Fruit fly (Drosophila melanogaster): Measurements from ENCODE around the gene vilya.

Gene vilya

DNA sequence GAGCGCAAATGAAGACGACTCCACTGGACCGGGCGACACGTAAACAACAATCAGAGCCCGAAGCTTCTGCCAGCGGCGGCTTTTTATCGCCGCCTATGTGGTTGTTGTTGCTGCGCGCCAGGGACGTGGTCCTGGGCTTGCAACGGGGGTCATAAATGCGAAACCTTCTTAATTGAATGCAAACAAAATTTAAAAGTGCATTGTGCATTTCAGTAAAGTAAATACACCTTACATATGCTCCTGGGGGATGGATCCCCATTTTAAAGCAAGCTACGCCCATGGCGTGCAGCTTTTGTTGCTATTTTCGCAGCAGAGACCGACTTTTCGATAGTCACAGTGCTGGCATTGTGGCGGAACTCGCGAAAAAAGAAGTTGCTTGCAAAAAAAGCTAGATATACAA lies 22.8 kb upstream of the vilya start, which contains the start of gene Ugalt:
TSS of gene Ugalt (minus strand) at position 160 of the 400 bp plus-strand sequence.
- TF ChIP-seq insv (optimal IDR thresholded peaks at IDR 0.05) (no peak), ttk (optimal IDR thresholded peaks at IDR 0.05) (no peak), psq (optimal IDR thresholded peaks at IDR 0.05) (no peak), Myc (optimal IDR thresholded peaks at IDR 0.05) (no peak)

DNA sequence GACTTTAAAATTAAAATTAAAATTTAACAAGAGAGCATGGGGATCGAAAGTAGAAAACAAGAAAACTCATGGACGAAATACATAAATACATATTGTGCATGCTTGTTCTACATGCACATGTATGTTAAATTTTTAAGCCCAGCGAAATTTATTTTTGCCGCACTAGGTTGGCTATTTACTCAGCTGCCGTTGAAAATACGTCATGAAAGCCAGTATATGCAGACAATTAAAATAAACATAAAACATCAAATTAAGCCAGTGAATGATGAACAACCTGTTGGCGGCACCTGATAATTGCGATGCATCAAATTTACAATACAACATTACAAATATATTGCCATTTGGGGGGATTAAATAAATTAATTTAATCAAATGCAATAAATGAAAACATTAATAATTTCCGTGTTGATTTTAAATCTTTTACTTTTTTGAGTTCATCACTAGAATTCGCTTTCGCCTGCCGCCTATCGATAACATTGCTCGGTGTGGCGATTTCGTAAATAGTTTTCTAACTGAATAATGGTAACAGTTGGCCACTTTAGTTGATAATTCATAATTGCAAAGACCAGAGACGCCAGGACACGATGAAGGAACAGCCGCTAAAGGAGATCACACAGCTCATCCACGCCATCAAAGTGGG lies 22.2 kb upstream of the vilya start, which contains the start of gene eIF2Bbeta:
TSS of gene eIF2Bbeta (plus strand) at position 438 of the 640 bp plus-strand sequence.
- no peak for TF ChIP-seq ttk (optimal IDR thresholded peaks at IDR 0.05)
- no peak for TF ChIP-seq insv (optimal IDR thresholded peaks at IDR 0.05)
- TF ChIP-seq Myc (optimal IDR thresholded peaks at IDR 0.05), result no peak
- no peak for TF ChIP-seq Sin3A (optimal IDR thresholded peaks at IDR 0.05)
- TF ChIP-seq h (optimal IDR thresholded peaks at IDR 0.05), result no peak
- TF ChIP-seq psq (optimal IDR thresholded peaks at IDR 0.05), result no peak

DNA sequence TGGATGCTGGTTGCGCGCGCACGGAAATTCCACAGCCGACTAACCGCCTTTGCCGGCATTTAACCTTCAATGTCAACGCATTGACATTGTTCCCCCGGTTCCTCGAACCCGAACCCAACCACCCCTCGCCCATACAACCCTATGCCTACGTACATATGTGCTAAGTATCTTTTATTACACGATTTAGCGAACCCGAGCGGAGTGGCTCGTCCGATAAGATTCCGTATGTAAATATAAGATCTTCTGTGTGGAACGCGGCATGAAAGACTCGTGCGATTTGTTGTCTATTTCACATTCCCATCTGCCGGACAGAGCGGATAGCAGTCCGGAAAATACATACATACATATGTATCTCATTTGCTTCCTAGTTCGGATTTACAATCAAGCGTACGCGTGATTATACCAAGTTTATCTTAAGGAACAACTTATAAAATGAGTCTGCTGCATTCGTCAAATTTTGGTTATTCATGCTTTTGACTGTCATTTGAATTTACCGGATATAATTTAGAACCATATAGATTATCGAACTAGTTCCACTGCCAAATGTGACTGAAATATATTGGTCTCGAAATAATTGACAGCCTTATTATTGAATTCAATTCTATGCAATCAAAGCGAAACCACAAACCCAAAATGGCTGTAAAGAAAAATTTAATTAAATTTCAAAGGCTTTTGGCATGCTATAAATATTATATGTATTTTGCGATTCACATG lies 18.9 kb upstream of the vilya start, which contains the start of gene CG2680:
TSS of gene CG2680 (minus strand) at position 51 of the 714 bp plus-strand sequence.
- TF ChIP-seq ttk (optimal IDR thresholded peaks at IDR 0.05) (no peak), psq (optimal IDR thresholded peaks at IDR 0.05) (no peak), Myc (optimal IDR thresholded peaks at IDR 0.05) (no peak), h (optimal IDR thresholded peaks at IDR 0.05) (no peak), insv (optimal IDR thresholded peaks at IDR 0.05) (no peak), Sin3A (optimal IDR thresholded peaks at IDR 0.05) (no peak)

DNA sequence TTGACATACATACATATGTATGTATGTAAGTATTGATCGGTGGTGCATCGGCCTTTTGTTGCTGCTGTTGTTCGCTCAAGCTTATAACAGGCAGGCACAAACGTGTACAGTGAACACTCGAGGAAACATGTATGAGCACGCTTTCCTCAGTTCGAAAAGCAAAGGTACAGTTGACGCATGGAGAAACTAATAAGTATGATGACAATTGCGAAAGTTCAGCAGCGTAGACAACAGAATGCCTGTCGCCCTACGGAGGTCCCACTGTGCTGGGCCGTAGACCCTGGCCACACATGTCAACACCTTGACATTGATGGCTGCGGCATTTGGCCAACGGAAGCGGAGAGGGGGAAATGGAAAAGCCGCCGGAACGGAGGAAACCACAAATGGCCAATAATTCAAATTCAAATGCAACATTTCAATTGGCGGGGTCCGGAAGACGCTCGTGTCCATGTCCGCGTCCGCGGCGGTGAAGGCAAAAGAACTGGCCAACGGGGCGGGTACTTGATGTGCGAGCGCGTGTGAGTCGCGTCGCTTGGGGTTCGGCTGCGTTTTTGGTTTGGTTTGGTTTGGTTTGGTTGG lies 18.2 kb upstream of the vilya start, which contains the start of gene CG2681:
TSS of gene CG2681 (plus strand) at position 529 of the 579 bp plus-strand sequence.
- TF ChIP-seq ttk (optimal IDR thresholded peaks at IDR 0.05) (no peak), h (optimal IDR thresholded peaks at IDR 0.05) (no peak), psq (optimal IDR thresholded peaks at IDR 0.05) (no peak), Myc (optimal IDR thresholded peaks at IDR 0.05) (no peak), insv (optimal IDR thresholded peaks at IDR 0.05) (no peak), Sin3A (optimal IDR thresholded peaks at IDR 0.05) (no peak)

DNA sequence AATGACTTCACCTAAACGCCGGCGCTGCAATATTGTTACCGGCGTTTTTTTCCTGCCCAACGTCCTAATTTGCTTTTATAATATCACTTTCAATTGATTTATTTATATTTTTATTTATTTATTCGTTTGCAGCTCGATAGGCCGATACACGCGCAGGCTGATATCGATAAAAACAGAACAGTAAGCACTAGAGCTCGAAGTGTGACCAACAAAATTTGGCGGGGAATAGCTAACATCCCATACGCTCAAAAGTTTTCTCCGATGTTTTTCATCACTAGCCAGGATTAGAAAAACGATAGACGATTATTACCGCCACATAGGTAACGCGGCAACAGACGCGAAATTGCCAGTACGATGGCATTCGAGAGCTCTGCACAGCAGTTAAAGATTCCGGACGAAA lies 12.7 kb upstream of the vilya start, which contains the start of the genes CG2685 and CG2694:
TSS of gene CG2685 (minus strand) at position 185 of the 400 bp plus-strand sequence.
TSS of gene CG2694 (plus strand) at position 304 of the 400 bp plus-strand sequence.
- no peak for TF ChIP-seq Sin3A (optimal IDR thresholded peaks at IDR 0.05)
- TF ChIP-seq Myc (optimal IDR thresholded peaks at IDR 0.05), result no peak
- no peak for TF ChIP-seq ttk (optimal IDR thresholded peaks at IDR 0.05)

DNA sequence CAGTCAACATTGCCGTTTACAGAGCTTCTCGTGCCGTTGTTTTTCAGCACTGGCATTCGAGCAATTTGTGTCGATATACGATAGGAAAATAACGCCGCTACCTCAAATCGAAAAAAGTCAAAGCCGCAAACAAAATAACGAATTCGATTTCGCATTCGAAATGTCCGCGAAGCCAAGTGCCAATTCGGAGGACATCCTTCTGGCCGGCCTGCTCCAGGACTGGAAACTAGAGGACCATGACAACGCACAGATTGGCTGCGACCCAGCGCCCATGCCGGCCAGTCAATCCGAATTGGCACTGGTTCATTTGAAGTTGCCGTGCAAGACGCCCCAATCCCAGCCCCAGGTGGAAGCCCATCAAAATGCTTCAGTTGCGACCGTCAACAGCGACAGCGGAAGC lies 11.7 kb upstream of the vilya start:
- TF ChIP-seq Myc (optimal IDR thresholded peaks at IDR 0.05) (no peak), h (optimal IDR thresholded peaks at IDR 0.05) (no peak), psq (optimal IDR thresholded peaks at IDR 0.05) (no peak), Sin3A (optimal IDR thresholded peaks at IDR 0.05) (no peak), ttk (optimal IDR thresholded peaks at IDR 0.05) (no peak), insv (optimal IDR thresholded peaks at IDR 0.05) (no peak)

DNA sequence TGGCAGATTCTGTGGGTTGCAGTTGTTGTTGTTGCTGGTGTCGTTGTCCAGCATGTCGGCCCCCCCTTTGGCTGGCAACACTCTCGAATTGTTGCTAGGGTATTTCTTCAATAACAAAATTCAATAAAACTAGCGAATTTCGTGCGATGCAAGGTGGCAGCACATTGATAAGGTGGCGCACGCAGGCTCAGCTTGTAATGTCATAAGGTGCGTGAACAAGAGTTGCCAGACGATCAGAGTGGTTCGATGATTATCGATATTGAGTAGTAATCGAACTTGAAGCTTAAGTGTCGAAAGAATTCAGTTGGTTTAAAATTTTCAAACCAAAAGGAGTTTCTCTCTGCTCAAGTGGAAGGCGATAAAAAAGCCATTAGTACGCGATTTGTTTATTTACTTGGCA lies 6.4 kb upstream of the vilya start, which contains the start of gene CG2701:
TSS of gene CG2701 (minus strand) at position 206 of the 400 bp plus-strand sequence.
- TF ChIP-seq psq (optimal IDR thresholded peaks at IDR 0.05) (no peak), h (optimal IDR thresholded peaks at IDR 0.05) (no peak), insv (optimal IDR thresholded peaks at IDR 0.05) (no peak), ttk (optimal IDR thresholded peaks at IDR 0.05) (no peak), Sin3A (optimal IDR thresholded peaks at IDR 0.05) (no peak), Myc (optimal IDR thresholded peaks at IDR 0.05) (no peak)

DNA sequence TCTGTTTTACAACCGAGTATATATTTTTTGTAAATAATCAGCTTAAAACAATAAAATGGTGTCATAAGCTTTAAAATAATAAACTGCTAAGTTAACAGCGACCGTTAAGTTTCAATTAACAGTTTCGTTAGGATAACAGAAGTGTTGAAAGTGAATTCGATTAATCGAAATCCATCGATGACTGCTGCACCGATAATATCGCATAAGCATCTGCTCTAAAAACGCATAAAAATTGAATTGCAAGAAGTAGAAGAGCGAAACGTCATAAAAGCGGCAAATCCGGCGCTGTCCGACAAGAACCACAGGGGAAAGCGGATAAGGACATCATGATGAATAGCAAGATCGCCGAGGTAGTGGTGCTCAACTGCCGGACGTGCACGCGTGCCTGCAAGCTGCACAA lies 1.0 kb downstream of the vilya start, which contains the start of gene dwg:
TSS of gene dwg (plus strand) at position 193 of the 400 bp plus-strand sequence.
- TF ChIP-seq insv (optimal IDR thresholded peaks at IDR 0.05) (no peak), Sin3A (optimal IDR thresholded peaks at IDR 0.05) (no peak), psq (optimal IDR thresholded peaks at IDR 0.05) (no peak), h (optimal IDR thresholded peaks at IDR 0.05) (no peak), ttk (optimal IDR thresholded peaks at IDR 0.05) (no peak), Myc (optimal IDR thresholded peaks at IDR 0.05) (no peak)

DNA sequence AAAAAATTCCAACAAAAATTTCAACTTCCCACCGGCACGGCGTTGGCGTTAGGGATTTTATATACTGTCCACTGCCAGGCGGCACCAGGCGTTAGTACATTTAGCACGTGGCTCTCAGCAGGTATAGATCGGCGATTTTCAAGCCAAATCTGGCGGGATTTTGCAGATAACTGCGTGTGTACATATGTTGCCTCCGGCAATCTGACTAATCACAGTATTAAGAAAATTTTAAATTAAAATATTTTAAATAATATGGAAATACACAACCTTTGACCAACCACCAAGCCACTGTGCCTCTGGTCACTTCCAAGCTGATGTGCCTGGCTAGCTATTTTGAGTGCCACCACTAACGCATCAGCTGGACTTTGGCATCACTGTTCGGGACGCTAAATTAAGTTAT lies 5.6 kb downstream of the vilya start, which contains the start of the genes ttm50 and CG2712:
TSS of gene ttm50 (minus strand) at position 64 of the 400 bp plus-strand sequence.
TSS of gene CG2712 (plus strand) at position 343 of the 400 bp plus-strand sequence.
- TF ChIP-seq Sin3A (optimal IDR thresholded peaks at IDR 0.05) (no peak), psq (optimal IDR thresholded peaks at IDR 0.05) (no peak), insv (optimal IDR thresholded peaks at IDR 0.05) (no peak), Myc (optimal IDR thresholded peaks at IDR 0.05) (no peak), ttk (optimal IDR thresholded peaks at IDR 0.05) (no peak), h (optimal IDR thresholded peaks at IDR 0.05) (no peak)

DNA sequence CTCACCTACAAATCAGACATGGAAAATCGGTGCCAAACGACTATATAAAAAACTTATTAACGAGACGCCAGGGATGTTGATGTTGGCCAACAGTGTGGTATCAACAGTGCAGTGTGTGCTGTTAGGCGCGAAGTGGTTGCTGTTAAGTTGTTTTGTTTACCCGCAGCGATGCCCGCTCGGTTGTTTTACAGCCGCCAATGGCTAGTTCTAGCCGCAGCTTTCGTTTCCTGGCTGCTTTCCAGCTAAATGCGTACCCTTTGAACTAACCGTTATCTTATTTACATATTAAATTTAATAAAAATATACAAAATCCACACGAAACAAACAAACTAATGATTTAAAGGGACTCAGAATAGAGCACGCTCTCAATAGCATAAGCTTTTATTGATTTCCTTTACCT lies 12.2 kb downstream of the vilya start, which contains the start of gene crm:
TSS of gene crm (minus strand) at position 111 of the 400 bp plus-strand sequence.
- no peak for TF ChIP-seq psq (optimal IDR thresholded peaks at IDR 0.05)
- no peak for TF ChIP-seq ttk (optimal IDR thresholded peaks at IDR 0.05)

DNA sequence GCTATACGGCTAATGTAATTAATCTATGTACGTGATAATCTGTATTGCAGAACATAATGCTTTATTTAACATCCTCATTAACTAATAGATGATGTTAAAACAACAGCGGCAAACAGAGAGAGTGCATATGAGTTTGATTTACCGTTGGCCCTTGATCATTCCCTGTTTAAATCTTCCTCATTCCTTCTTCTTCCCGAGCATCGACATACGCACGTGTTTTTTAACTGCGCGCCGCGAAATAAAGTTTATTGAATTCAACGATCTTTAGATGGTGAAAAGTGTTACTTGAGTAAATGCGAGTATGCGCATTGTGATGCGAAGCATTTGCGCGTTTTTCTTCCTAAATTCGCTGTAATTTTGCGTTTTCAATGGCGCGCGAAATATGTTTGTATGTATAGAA lies 13.6 kb downstream of the vilya start, which contains the start of gene kirre:
TSS of gene kirre (plus strand) at position 301 of the 400 bp plus-strand sequence.
- TF ChIP-seq psq (optimal IDR thresholded peaks at IDR 0.05) (no peak), ttk (optimal IDR thresholded peaks at IDR 0.05) (no peak), Myc (optimal IDR thresholded peaks at IDR 0.05) (no peak), Sin3A (optimal IDR thresholded peaks at IDR 0.05) (no peak), h (optimal IDR thresholded peaks at IDR 0.05) (no peak), insv (optimal IDR thresholded peaks at IDR 0.05) (no peak)

DNA sequence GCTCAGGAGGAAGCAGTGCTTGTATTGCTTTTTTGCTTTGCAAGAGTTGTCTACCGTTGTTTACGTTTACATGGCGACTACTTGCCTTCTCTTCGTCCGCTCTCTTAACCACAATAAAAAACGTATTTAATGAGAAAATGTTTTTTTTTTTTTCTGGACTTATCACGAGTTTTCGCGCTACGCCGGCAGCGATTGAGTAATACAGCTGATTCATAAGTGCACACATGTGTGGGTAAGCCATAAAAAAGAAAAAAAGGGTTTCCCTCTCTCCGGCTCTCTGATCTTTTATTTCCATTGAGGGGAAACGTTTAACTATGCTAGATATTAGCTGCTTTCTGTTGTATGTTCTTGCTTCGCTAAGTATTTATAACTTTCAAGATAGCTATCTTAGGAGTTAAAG lies 15.6 kb downstream of the vilya start:
- TF ChIP-seq h (optimal IDR thresholded peaks at IDR 0.05), result no peak
- no peak for TF ChIP-seq Sin3A (optimal IDR thresholded peaks at IDR 0.05)
- TF ChIP-seq ttk (optimal IDR thresholded peaks at IDR 0.05), result no peak
- TF ChIP-seq insv (optimal IDR thresholded peaks at IDR 0.05), result no peak
- TF ChIP-seq psq (optimal IDR thresholded peaks at IDR 0.05), result no peak
- TF ChIP-seq Myc (optimal IDR thresholded peaks at IDR 0.05), result no peak
